Worm (Caenorhabditis elegans) whole organism, L1 larva: Measurements from ENCODE around the gene Y53G8AM.7.

ENCODE experiments used
- isw-1 ChIP-seq: fragments of 200-800 bp; sonication (Bioruptor generic); IDR thresholded peaks from 2 replicates; pipeline ENCODE4 v1.3.6; 2022; ENCODE audit warnings: missing genetic modification characterization, missing compliant biosample characterization
- lin-13 ChIP-seq: fragments of 150-350 bp; optimal IDR thresholded peaks from 2 replicates; lab custom pipeline; 2014; ENCODE audit warnings: missing biosample characterization, missing genetic modification reagents, missing genetic modification characterization
- lin-14 ChIP-seq: fragments of 200-800 bp; sonication (Bioruptor generic); optimal IDR thresholded peaks from 2 replicates; lab custom pipeline; 2018; ENCODE audit warnings: mild to moderate bottlenecking, missing genetic modification characterization, moderate library complexity, missing compliant biosample characterization
- lin-35 ChIP-seq, 2 experiments: fragments of 150-350 bp; optimal IDR thresholded peaks; 2 replicates each; lab custom pipeline; 2014; ENCODE audit warnings: missing biosample characterization in 2 of 2, missing genetic modification characterization in 2 of 2, missing genetic modification reagents in 2 of 2
- nhr-85 ChIP-seq: sonication (generic microtip); peaks from one replicate; lab custom pipeline; 2016; ENCODE audit warnings: missing genetic modification characterization, inconsistent platforms, missing compliant biosample characterization
- tbx-2 ChIP-seq: sonication (generic microtip); optimal IDR thresholded peaks from 2 replicates; lab custom pipeline; 2016; ENCODE audit warnings: missing genetic modification characterization, missing compliant biosample characterization

DNA sequence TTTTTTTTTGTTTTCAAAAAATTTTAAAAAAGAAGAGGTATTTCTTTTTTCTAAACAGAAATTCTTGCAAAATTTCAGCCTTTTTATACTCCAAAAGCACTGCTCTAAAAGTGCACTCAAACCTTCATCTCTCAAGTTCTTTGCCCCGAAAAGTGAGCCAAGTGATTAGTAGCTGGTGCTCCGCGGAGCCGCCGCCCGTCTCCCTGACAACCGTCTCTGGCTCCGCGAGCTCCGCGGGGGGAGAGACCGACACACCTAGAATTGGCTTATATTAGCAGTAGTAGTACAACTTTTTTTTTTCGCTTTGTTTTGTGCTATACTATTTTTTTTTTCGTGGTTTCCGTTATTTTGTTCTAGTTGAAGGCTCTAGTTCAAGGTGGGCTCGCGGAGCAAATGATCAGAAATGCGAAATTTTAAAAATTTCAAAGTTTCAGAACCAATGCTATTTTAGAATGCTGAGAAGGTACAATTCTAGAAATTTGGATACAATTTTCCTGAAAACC lies 33.8 kb downstream of the Y53G8AM.7 start, which contains the start of gene Y53G8AL.1:
- TF ChIP-seq lin-13 (GFP tag; lab: Kevin White, UChicago), result no peak
- TF ChIP-seq lin-14, result no peak
- TF ChIP-seq isw-1 (GFP tag; lab: Robert Waterston, UW), result no peak
- TF ChIP-seq nhr-85 (tag; lab: Kevin White, UChicago), result no peak
- no peak for TF ChIP-seq lin-35 (GFP tag; optimal IDR thresholded peaks at IDR 0.05; lab: Kevin White, UChicago)
- no peak for TF ChIP-seq tbx-2 (tag; lab: Kevin White, UChicago)
